Fruit fly (Drosophila melanogaster) whole organism, adult: ENCODE data around the gene CG2321.
A peak's percentile ranks its signal among the peaks of the same experiment; 100 is the strongest.

Experiments used
- CG11617 ChIP-seq: fragments of 200-800 bp; sonication (Bioruptor generic); optimal IDR thresholded peaks from 2 replicates; lab custom pipeline; 2017; ENCODE audit warnings: mild to moderate bottlenecking, missing biosample characterization, missing genetic modification reagents, missing genetic modification characterization
- CG12768 ChIP-seq: fragments of 200-800 bp; sonication (Bioruptor generic); optimal IDR thresholded peaks from 2 replicates; lab custom pipeline; 2017; ENCODE audit warnings: missing biosample characterization, missing genetic modification characterization, mild to moderate bottlenecking, moderate library complexity, missing genetic modification reagents
- CG14711 ChIP-seq: fragments of 200-800 bp; sonication (Bioruptor generic); optimal IDR thresholded peaks from 2 replicates; lab custom pipeline; 2018; ENCODE audit warnings: missing biosample characterization, mild to moderate bottlenecking, missing genetic modification characterization, moderate library complexity
- CG1620 ChIP-seq: fragments of 200-800 bp; sonication (Bioruptor generic); optimal IDR thresholded peaks from 2 replicates; lab custom pipeline; 2016; ENCODE audit warnings: missing biosample characterization, missing genetic modification characterization
- CG33017 ChIP-seq: fragments of 200-800 bp; sonication (Bioruptor generic); optimal IDR thresholded peaks from 2 replicates; lab custom pipeline; 2018; ENCODE audit warnings: missing biosample characterization, mild to moderate bottlenecking, missing genetic modification characterization, moderate library complexity
- CG5204 ChIP-seq: fragments of 200-800 bp; sonication (Bioruptor generic); optimal IDR thresholded peaks from 2 replicates; lab custom pipeline; 2016; ENCODE audit warnings: missing biosample characterization, missing genetic modification characterization
- CG7045 ChIP-seq: fragments of 200-800 bp; sonication (Bioruptor generic); optimal IDR thresholded peaks from 2 replicates; lab custom pipeline; 2017; ENCODE audit warnings: missing biosample characterization, mild to moderate bottlenecking, missing genetic modification characterization
- CG7101 ChIP-seq: fragments of 200-800 bp; sonication (Bioruptor generic); optimal IDR thresholded peaks from 2 replicates; lab custom pipeline; 2018; ENCODE audit warnings: missing biosample characterization, mild to moderate bottlenecking, missing genetic modification characterization, moderate library complexity
- Clk ChIP-seq: fragments of 200-800 bp; sonication (Bioruptor generic); optimal IDR thresholded peaks from 2 replicates; lab custom pipeline; 2017; ENCODE audit warnings: missing biosample characterization, missing genetic modification characterization
- Crg-1 ChIP-seq: fragments of 200-800 bp; sonication (Bioruptor generic); optimal IDR thresholded peaks from 2 replicates; lab custom pipeline; 2016; ENCODE audit warnings: missing biosample characterization, missing genetic modification characterization
- Hr96 ChIP-seq: fragments of 200-800 bp; sonication (Bioruptor generic); optimal IDR thresholded peaks from 2 replicates; lab custom pipeline; 2016; ENCODE audit warnings: missing biosample characterization, missing genetic modification characterization
- Mnt ChIP-seq: fragments of 200-800 bp; sonication (Bioruptor generic); optimal IDR thresholded peaks from 2 replicates; lab custom pipeline; 2016; ENCODE audit warnings: missing biosample characterization, mild to moderate bottlenecking, missing genetic modification characterization
- bab1 ChIP-seq: fragments of 200-800 bp; sonication (Bioruptor generic); optimal IDR thresholded peaks from 3 replicates; lab custom pipeline; 2019; ENCODE audit warnings: missing biosample characterization, mild to moderate bottlenecking, missing genetic modification characterization, moderate library complexity
- cic ChIP-seq: fragments of 200-800 bp; sonication (Bioruptor generic); optimal IDR thresholded peaks from 2 replicates; lab custom pipeline; 2017; ENCODE audit warnings: missing biosample characterization, mild to moderate bottlenecking, missing genetic modification characterization, moderate library complexity
- cnc ChIP-seq, 2 experiments: fragments of >200 bp; optimal IDR thresholded peaks; 2 replicates each; lab custom pipeline; 2017
- kay ChIP-seq: fragments of 200-800 bp; sonication (Bioruptor generic); peaks from one replicate; lab custom pipeline; 2016; ENCODE audit warnings: missing biosample characterization, missing genetic modification characterization, borderline replicate concordance
- ovo ChIP-seq: fragments of 200-800 bp; sonication (Bioruptor generic); optimal IDR thresholded peaks from 2 replicates; lab custom pipeline; 2016; ENCODE audit warnings: missing biosample characterization, missing genetic modification characterization
- pad ChIP-seq: fragments of 200-800 bp; sonication (Bioruptor generic); optimal IDR thresholded peaks from 3 replicates; lab custom pipeline; 2017; ENCODE audit warnings: missing biosample characterization, missing genetic modification characterization, mild to moderate bottlenecking, moderate library complexity, missing genetic modification reagents
- tj ChIP-seq: fragments of 200-800 bp; sonication (Bioruptor generic); optimal IDR thresholded peaks from 3 replicates; lab custom pipeline; 2017; ENCODE audit warnings: missing biosample characterization, mild to moderate bottlenecking, missing genetic modification characterization, moderate library complexity
- toe ChIP-seq: fragments of 200-800 bp; sonication (Bioruptor generic); optimal IDR thresholded peaks from 2 replicates; lab custom pipeline; 2016; ENCODE audit warnings: missing biosample characterization, missing genetic modification characterization

Gene CG2321

DNA sequence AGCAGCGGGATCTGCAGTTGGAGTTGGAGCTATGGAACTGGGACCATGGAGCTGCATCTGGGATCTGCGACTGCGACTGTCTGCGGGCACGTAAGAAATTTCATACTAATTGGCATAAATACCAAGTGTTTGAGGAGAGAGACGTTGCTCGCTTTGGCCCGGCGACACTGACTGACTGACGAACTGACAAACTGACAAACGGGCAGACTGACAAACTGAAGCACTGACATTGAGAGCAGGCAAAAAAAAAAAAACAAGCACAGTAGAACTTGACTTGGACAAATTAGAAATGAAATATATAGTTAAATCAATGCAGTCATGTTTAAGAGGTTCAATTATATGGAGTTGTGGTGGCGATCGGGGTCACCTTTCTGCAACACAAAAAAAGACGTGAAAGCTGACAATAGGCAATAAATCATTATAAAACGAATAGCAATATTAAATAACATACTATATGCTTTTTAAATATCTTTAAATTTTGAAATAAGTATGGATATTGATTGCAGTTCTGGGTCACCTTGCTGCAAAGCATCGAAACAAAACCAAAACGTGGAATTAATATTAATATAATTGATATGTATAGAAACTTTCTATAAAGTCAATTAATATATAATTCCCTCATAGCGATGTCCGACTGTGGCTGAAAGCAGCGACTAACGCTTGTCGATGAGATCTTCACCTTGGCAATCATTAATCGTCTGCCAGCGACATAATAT is 19.6 kb upstream of the CG2321 start:
- TF ChIP-seq CG1620 = no peak
- no peak for TF ChIP-seq Clk (GFP tag; lab: Kevin White, UChicago)
- no peak for TF ChIP-seq CG14711 (tag; lab: Kevin White, UChicago)
- TF ChIP-seq Hr96 = no peak
- no peak for TF ChIP-seq CG5204 (GFP tag; lab: Kevin White, UChicago)
- no peak for TF ChIP-seq cic (GFP tag; lab: Kevin White, UChicago)
- TF ChIP-seq CG7101 (tag; lab: Kevin White, UChicago) = no peak
- no peak for TF ChIP-seq CG7045 (GFP tag; lab: Kevin White, UChicago)
- TF ChIP-seq Mnt = no peak
- no peak for TF ChIP-seq toe (GFP tag; lab: Kevin White, UChicago)
- no peak for TF ChIP-seq Crg-1 (GFP tag; lab: Kevin White, UChicago)
- TF ChIP-seq cnc (optimal IDR thresholded peaks at IDR 0.05; lab: Kevin White, UChicago) = no peak
- TF ChIP-seq bab1 (GFP tag; lab: Kevin White, UChicago) = no peak
- TF ChIP-seq tj (GFP tag; lab: Kevin White, UChicago) = no peak
- TF ChIP-seq kay = no peak

dm6 chr3R:29506581-29506980 is 17.5 kb upstream of the CG2321 start:
- TF ChIP-seq CG33017 (tag; lab: Kevin White, UChicago) = no peak
- no peak for TF ChIP-seq Crg-1 (GFP tag; lab: Kevin White, UChicago)
- TF ChIP-seq tj (GFP tag; lab: Kevin White, UChicago) = no peak
- no peak for TF ChIP-seq toe (GFP tag; lab: Kevin White, UChicago)
- TF ChIP-seq cnc (optimal IDR thresholded peaks at IDR 0.05; lab: Kevin White, UChicago) = no peak
- TF ChIP-seq CG11617 = no peak
- no peak for TF ChIP-seq Mnt
- no peak for TF ChIP-seq kay
- TF ChIP-seq CG14711 (tag; lab: Kevin White, UChicago) = no peak
- TF ChIP-seq Hr96 = no peak
- TF ChIP-seq CG12768 = no peak
- TF ChIP-seq cic (GFP tag; lab: Kevin White, UChicago) = no peak
- no peak for TF ChIP-seq CG7101 (tag; lab: Kevin White, UChicago)
- TF ChIP-seq CG7045 (GFP tag; lab: Kevin White, UChicago) = no peak
- TF ChIP-seq CG1620 = no peak
- no peak for TF ChIP-seq pad (GFP tag; lab: Kevin White, UChicago)
- TF ChIP-seq bab1 (GFP tag; lab: Kevin White, UChicago) = no peak
- TF ChIP-seq Clk (GFP tag; lab: Kevin White, UChicago) = no peak
- TF ChIP-seq ovo (GFP tag; lab: Kevin White, UChicago) = no peak
- TF ChIP-seq CG5204 (GFP tag; lab: Kevin White, UChicago) = no peak

DNA sequence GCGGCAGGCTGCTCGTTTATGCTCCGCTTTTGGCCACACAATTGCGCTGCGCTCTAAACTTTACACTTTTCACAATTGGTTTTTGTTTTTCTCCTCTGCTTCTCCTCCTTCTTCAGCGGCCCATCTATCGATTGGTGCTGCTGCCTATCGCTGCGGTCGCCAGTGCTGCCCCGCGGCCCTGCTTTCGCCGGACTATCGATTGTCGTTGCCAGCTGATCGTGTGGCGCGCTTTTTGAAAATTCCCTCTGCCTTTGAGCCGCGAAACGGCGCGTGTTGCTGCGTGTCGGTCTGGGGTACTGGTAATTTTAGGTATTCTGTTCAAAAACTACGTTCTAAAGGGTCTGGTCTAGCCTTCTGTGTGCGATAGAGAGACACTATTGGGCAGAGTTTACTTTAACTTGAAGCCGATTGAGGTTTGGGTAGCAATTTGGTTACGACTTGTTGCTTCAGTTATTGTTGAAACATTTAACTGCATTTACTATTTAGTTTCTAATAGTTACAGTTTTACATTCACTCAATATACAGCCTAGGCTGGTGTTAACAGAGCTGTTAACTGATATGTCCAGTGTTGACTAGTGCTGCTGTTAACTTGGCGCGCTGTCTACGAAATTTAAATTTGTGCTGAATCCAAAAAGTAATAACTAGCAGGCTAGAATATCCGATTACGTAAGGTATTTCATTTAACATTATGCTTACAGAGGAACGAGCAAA is 14.5 kb upstream of the CG2321 start, which contains the start of gene Trc8:
TSS of gene Trc8 (minus strand) at position 392 of the 711 bp plus-strand sequence.
- no peak for TF ChIP-seq tj (GFP tag; lab: Kevin White, UChicago)
- TF ChIP-seq CG12768 = no peak
- TF ChIP-seq bab1 (GFP tag; lab: Kevin White, UChicago) = peak; percentile 27

DNA sequence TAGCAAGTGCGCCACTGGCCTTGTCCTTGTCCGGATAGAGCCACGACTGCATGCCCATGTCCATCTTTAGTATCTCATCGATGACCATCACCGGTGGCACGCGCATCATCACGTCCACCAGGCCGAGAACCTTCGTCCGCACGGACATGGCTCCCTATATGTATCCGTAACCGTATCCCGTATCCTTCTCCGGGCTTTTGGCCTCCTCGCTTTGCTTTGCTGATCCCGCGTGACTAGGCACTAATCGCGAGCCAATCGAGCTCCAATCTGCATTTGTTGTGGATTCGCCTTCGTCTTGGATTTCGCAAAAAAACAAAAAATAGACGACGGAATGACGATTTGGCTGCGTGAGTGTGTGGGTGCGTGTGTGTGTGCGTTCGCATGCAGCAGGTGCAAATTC is 13.9 kb upstream of the CG2321 start:
- TF ChIP-seq ovo (GFP tag; lab: Kevin White, UChicago) = no peak
- TF ChIP-seq cnc (optimal IDR thresholded peaks at IDR 0.05; lab: Kevin White, UChicago) = peak; percentile 76 to 90

DNA sequence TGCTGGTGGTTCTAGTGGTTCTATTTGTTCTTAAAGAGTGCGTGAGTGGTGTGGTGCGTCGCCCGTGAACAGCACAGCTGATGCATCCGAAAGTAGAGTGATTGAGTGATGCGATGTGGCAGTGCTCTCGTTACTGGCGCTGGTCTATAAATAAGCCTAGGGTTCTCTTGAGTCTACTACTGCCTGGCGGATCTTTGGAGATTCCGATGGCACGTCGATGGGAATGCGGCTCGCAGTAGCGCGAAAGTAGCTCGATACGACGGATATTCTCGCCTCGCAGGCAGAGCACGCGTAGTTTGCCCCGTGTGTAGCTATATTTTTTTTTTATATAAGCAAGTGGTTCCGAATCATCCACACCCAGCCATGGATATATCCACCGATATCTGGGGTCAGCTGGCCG is 7.2 kb upstream of the CG2321 start:
- TF ChIP-seq Mnt (no peak), CG7045 (GFP tag; lab: Kevin White, UChicago) (no peak), Crg-1 (GFP tag; lab: Kevin White, UChicago) (no peak), toe (GFP tag; lab: Kevin White, UChicago) (no peak)

- TF ChIP-seq pad (GFP tag; lab: Kevin White, UChicago) (no peak), ovo (GFP tag; lab: Kevin White, UChicago) (no peak), toe (GFP tag; lab: Kevin White, UChicago) (no peak), cic (GFP tag; lab: Kevin White, UChicago) (no peak)
Observed at dm6 chr3R:29495815-29496214, 6.8 kb upstream of the CG2321 start.

- TF ChIP-seq pad (GFP tag; lab: Kevin White, UChicago) (peak; percentile 4), Mnt (no peak)
Observed at dm6 chr3R:29494482-29494881, 5.4 kb upstream of the CG2321 start, which contains the start of gene FipoQ. FipoQ (plus strand) TSS chr3R:29494782.
